Worm (Caenorhabditis elegans) whole organism, late embryonic: ENCODE results near the gene M176.11.
"Not testable (repeated sequence)": the region's sequence is repeated elsewhere in the genome, so short reads cannot be mapped to it uniquely, and the experiment has no call there.

ENCODE experiments used
- C08G9.2 ChIP-seq: sonication (generic microtip); optimal IDR thresholded peaks from 2 replicates; lab custom pipeline; 2016; ENCODE audit warnings: mild to moderate bottlenecking, missing genetic modification characterization, moderate library complexity, missing compliant biosample characterization
- C38D4.7 ChIP-seq: fragments of 200-800 bp; sonication (Bioruptor generic); optimal IDR thresholded peaks from 2 replicates; lab custom pipeline; 2018; ENCODE audit warnings: mild to moderate bottlenecking, missing genetic modification characterization, moderate library complexity, missing compliant biosample characterization
- F13H6.1 ChIP-seq: sonication (generic microtip); optimal IDR thresholded peaks from 2 replicates; lab custom pipeline; 2016; ENCODE audit warnings: missing genetic modification characterization, missing compliant biosample characterization
- ama-1 ChIP-seq: fragments of 150-350 bp; optimal IDR thresholded peaks from 2 replicates; lab custom pipeline; 2014
- ceh-14 ChIP-seq: sonication (generic microtip); optimal IDR thresholded peaks from 2 replicates; lab custom pipeline; 2016; ENCODE audit warnings: missing genotype, missing genetic modification characterization, missing compliant biosample characterization
- ceh-18 ChIP-seq: sonication (generic microtip); optimal IDR thresholded peaks from 2 replicates; lab custom pipeline; 2016; ENCODE audit warnings: missing genetic modification characterization, missing compliant biosample characterization
- ceh-22 ChIP-seq: sonication (generic microtip); optimal IDR thresholded peaks from 2 replicates; lab custom pipeline; 2017; ENCODE audit warnings: missing biosample characterization, missing genetic modification characterization
- ceh-24 ChIP-seq: sonication (generic microtip); optimal IDR thresholded peaks from 2 replicates; lab custom pipeline; 2016; ENCODE audit warnings: mild to moderate bottlenecking, missing genetic modification characterization, missing compliant biosample characterization
- ceh-30 ChIP-seq: fragments of 150-350 bp; optimal IDR thresholded peaks from 2 replicates; lab custom pipeline; 2014; ENCODE audit warnings: missing biosample characterization, missing genetic modification characterization
- ceh-34 ChIP-seq: sonication (generic microtip); optimal IDR thresholded peaks from 2 replicates; lab custom pipeline; 2016; ENCODE audit warnings: mild to moderate bottlenecking, missing genetic modification characterization, missing compliant biosample characterization
- ceh-48 ChIP-seq: sonication (generic microtip); optimal IDR thresholded peaks from 2 replicates; lab custom pipeline; 2016; ENCODE audit warnings: missing genetic modification characterization, inconsistent platforms, missing compliant biosample characterization
- ceh-6 ChIP-seq: fragments of 200-800 bp; sonication (Bioruptor generic); optimal IDR thresholded peaks from 2 replicates; lab custom pipeline; 2018; ENCODE audit warnings: mild to moderate bottlenecking, missing genetic modification characterization, missing compliant biosample characterization
- dve-1 ChIP-seq: sonication (generic microtip); optimal IDR thresholded peaks from 2 replicates; lab custom pipeline; 2017; ENCODE audit warnings: antibody characterized with exemption, mild to moderate bottlenecking, missing genetic modification characterization, missing compliant biosample characterization
- ets-4 ChIP-seq: sonication (generic microtip); optimal IDR thresholded peaks from 2 replicates; lab custom pipeline; 2016; ENCODE audit warnings: missing genetic modification characterization, missing compliant biosample characterization
- eyg-1 ChIP-seq: sonication (generic microtip); optimal IDR thresholded peaks from 2 replicates; lab custom pipeline; 2016; ENCODE audit warnings: missing genotype, missing genetic modification characterization, missing compliant biosample characterization
- fax-1 ChIP-seq: sonication (generic microtip); optimal IDR thresholded peaks from 2 replicates; lab custom pipeline; 2016; ENCODE audit warnings: missing genotype, missing genetic modification characterization, missing compliant biosample characterization
- fkh-10 ChIP-seq: fragments of 150-350 bp; optimal IDR thresholded peaks from 2 replicates; lab custom pipeline; 2014; ENCODE audit warnings: missing biosample characterization, missing genetic modification reagents, missing genetic modification characterization
- fkh-6 ChIP-seq: sonication (generic microtip); optimal IDR thresholded peaks from 2 replicates; lab custom pipeline; 2016; ENCODE audit warnings: missing genetic modification characterization, missing compliant biosample characterization
- hlh-15 ChIP-seq: sonication (generic microtip); optimal IDR thresholded peaks from 2 replicates; lab custom pipeline; 2016; ENCODE audit warnings: missing genetic modification characterization, missing compliant biosample characterization
- hlh-8 ChIP-seq: sonication (generic microtip); optimal IDR thresholded peaks from 2 replicates; lab custom pipeline; 2016; ENCODE audit warnings: missing genotype, missing genetic modification characterization, missing compliant biosample characterization
- lim-6 ChIP-seq: sonication (generic microtip); optimal IDR thresholded peaks from 2 replicates; lab custom pipeline; 2016; ENCODE audit warnings: missing genetic modification characterization, missing compliant biosample characterization
- madf-2 ChIP-seq: sonication (generic microtip); optimal IDR thresholded peaks from 2 replicates; lab custom pipeline; 2017; ENCODE audit warnings: missing genetic modification characterization, missing compliant biosample characterization
- nhr-11 ChIP-seq: fragments of 150-350 bp; optimal IDR thresholded peaks from 2 replicates; lab custom pipeline; 2014; ENCODE audit warnings: missing biosample characterization, missing genetic modification characterization
- nhr-232 ChIP-seq: sonication (generic microtip); optimal IDR thresholded peaks from 2 replicates; lab custom pipeline; 2016; ENCODE audit warnings: missing genetic modification characterization, missing compliant biosample characterization
- odd-2 ChIP-seq: sonication (generic microtip); optimal IDR thresholded peaks from 2 replicates; lab custom pipeline; 2017; ENCODE audit warnings: antibody characterized with exemption, mild to moderate bottlenecking, missing genetic modification characterization, missing compliant biosample characterization
- pag-3 ChIP-seq: sonication (generic microtip); optimal IDR thresholded peaks from 2 replicates; lab custom pipeline; 2016; ENCODE audit warnings: missing compliant biosample characterization, missing genetic modification characterization, borderline replicate concordance
- pha-2 ChIP-seq: sonication (generic microtip); optimal IDR thresholded peaks from 2 replicates; lab custom pipeline; 2017; ENCODE audit warnings: mild to moderate bottlenecking, missing genetic modification characterization, missing compliant biosample characterization
- pha-4 ChIP-seq: fragments of 150-350 bp; optimal IDR thresholded peaks from 2 replicates; lab custom pipeline; 2018; ENCODE audit warnings: missing biosample characterization, missing genetic modification reagents, missing genetic modification characterization
- pros-1 ChIP-seq: fragments of 150-350 bp; optimal IDR thresholded peaks from 2 replicates; lab custom pipeline; 2014; ENCODE audit warnings: missing biosample characterization, missing genetic modification reagents, missing genetic modification characterization
- sdc-2 ChIP-seq: sonication (generic microtip); optimal IDR thresholded peaks from 2 replicates; lab custom pipeline; 2016; ENCODE audit warnings: missing genotype, missing genetic modification characterization, missing compliant biosample characterization
- unc-42 ChIP-seq: sonication (generic microtip); optimal IDR thresholded peaks from 2 replicates; lab custom pipeline; 2016; ENCODE audit warnings: missing genotype, missing genetic modification characterization, missing compliant biosample characterization
- unc-55 ChIP-seq: sonication (generic microtip); optimal IDR thresholded peaks from 2 replicates; lab custom pipeline; 2017; ENCODE audit warnings: missing biosample characterization, missing genetic modification reagents, missing genetic modification characterization
- zip-5 ChIP-seq: sonication (generic microtip); optimal IDR thresholded peaks from 2 replicates; lab custom pipeline; 2016; ENCODE audit warnings: missing genetic modification characterization, missing compliant biosample characterization
- ztf-16 ChIP-seq: sonication (generic microtip); optimal IDR thresholded peaks from 2 replicates; lab custom pipeline; 2017; ENCODE audit warnings: missing genetic modification characterization, missing compliant biosample characterization

The M176.11 gene

ce11 chrII:9441838-9442237 lies 19.8 kb downstream of the M176.11 start, which contains the start of gene chil-16:
TSS of gene chil-16 (minus strand) at chrII:9441938.
- TF ChIP-seq unc-42 (no peak), ceh-48 (tag; lab: Kevin White, UChicago) (no peak), lim-6 (tag; lab: Kevin White, UChicago) (no peak), ceh-6 (GFP tag; lab: Kevin White, UChicago) (no peak), odd-2 (tag; lab: Kevin White, UChicago) (no peak), pros-1 (tag; lab: Kevin White, UChicago) (no peak), ama-1 (no peak), dve-1 (tag; lab: Kevin White, UChicago) (no peak), ztf-16 (tag; lab: Kevin White, UChicago) (no peak), ceh-30 (tag; lab: Kevin White, UChicago) (no peak), ceh-34 (tag; lab: Kevin White, UChicago) (no peak), fax-1 (tag; lab: Kevin White, UChicago) (no peak), fkh-6 (tag; lab: Kevin White, UChicago) (no peak)
- TF ChIP-seq, all 69 proteins: peak for 0

- no peak for TF ChIP-seq pros-1 (tag; lab: Kevin White, UChicago)
- TF ChIP-seq hlh-15 (tag; lab: Kevin White, UChicago) = no peak
- no peak for TF ChIP-seq ceh-48 (tag; lab: Kevin White, UChicago)
- TF ChIP-seq C38D4.7 (GFP tag; lab: Kevin White, UChicago) = no peak
- no peak for TF ChIP-seq pha-2 (tag; lab: Kevin White, UChicago)
- TF ChIP-seq ets-4 (tag; lab: Kevin White, UChicago) = no peak
- TF ChIP-seq madf-2 = no peak
- TF ChIP-seq pag-3 = no peak
- no peak for TF ChIP-seq sdc-2 (tag; lab: Kevin White, UChicago)
- TF ChIP-seq ceh-18 (tag; lab: Kevin White, UChicago) = no peak
- TF ChIP-seq pha-4 (tag; lab: Kevin White, UChicago) = no peak
- no peak for TF ChIP-seq nhr-11
Observed at ce11 chrII:9443522-9443921, 21.5 kb downstream of the M176.11 start, which contains the start of gene chil-15. TSS of gene chil-15 (minus strand) at chrII:9443622.

- TF ChIP-seq zip-5 (tag; lab: Kevin White, UChicago) = no peak
- TF ChIP-seq, all 69 proteins: peak for 0
Observed at ce11 chrII:9445368-9445767, 23.3 kb downstream of the M176.11 start, which contains the start of gene R09D1.13. TSS of gene R09D1.13 (minus strand) at chrII:9445468.

- no peak for TF ChIP-seq F13H6.1 (tag; lab: Kevin White, UChicago)
- TF ChIP-seq ceh-24 (tag; lab: Kevin White, UChicago) = no peak
- TF ChIP-seq nhr-11 = no peak
- no peak for TF ChIP-seq ceh-14
- no peak for TF ChIP-seq dve-1 (tag; lab: Kevin White, UChicago)
- no peak for TF ChIP-seq pag-3
- no peak for TF ChIP-seq hlh-8 (tag; lab: Kevin White, UChicago)
- TF ChIP-seq unc-55 = no peak
- no peak for TF ChIP-seq nhr-232 (tag; lab: Kevin White, UChicago)
- no peak for TF ChIP-seq C08G9.2 (tag; lab: Kevin White, UChicago)
- no peak for TF ChIP-seq ceh-22 (tag; lab: Kevin White, UChicago)
- TF ChIP-seq eyg-1 = no peak
Observed at ce11 chrII:9447965-9448364, 25.9 kb downstream of the M176.11 start, which contains the start of gene chil-18. TSS of gene chil-18 (plus strand) at chrII:9448265.

- not testable (repeated sequence) for TF ChIP-seq lim-6 (tag; lab: Kevin White, UChicago); fkh-10 (GFP tag; lab: Kevin White, UChicago); ceh-14
Observed at ce11 chrII:9452172-9452571, 30.1 kb downstream of the M176.11 start, which contains the start of gene R09D1.12. TSS of gene R09D1.12 (minus strand) at chrII:9452272.
